Fruit fly (Drosophila melanogaster) whole organism, embryonic: ENCODE measurements around the gene Cpsf5.

Experiments
- CG10321 ChIP-seq: fragments of 200-800 bp; sonication (Bioruptor generic); IDR thresholded peaks from 2 replicates; pipeline ENCODE4 v1.3.6; 2022; ENCODE audit warnings: missing biosample characterization, missing genetic modification characterization
- CG10543 ChIP-seq: fragments of 200-800 bp; sonication (Bioruptor generic); optimal IDR thresholded peaks from 3 replicates; lab custom pipeline; 2017; ENCODE audit warnings: missing biosample characterization, mild to moderate bottlenecking, missing genetic modification characterization, moderate library complexity
- CG11085 ChIP-seq: fragments of 200-800 bp; sonication (Bioruptor generic); IDR thresholded peaks from 2 replicates; pipeline ENCODE4 v1.3.6; 2022; ENCODE audit warnings: missing biosample characterization, missing genetic modification characterization
- CG11695 ChIP-seq: fragments of 200-800 bp; sonication (Bioruptor generic); IDR thresholded peaks from 3 replicates; pipeline ENCODE4 v1.3.6; 2022; ENCODE audit warnings: missing biosample characterization, missing genetic modification characterization
- CG12744 ChIP-seq: fragments of 200-800 bp; sonication (Bioruptor generic); optimal IDR thresholded peaks from 2 replicates; lab custom pipeline; 2016; ENCODE audit warnings: missing biosample characterization, missing genetic modification characterization
- CG14667 ChIP-seq: fragments of 200-800 bp; sonication (Bioruptor generic); IDR thresholded peaks from 2 replicates; pipeline ENCODE4 v1.3.6; 2022; ENCODE audit warnings: missing biosample characterization, missing genetic modification characterization
- CG15514 ChIP-seq: fragments of 200-800 bp; sonication (Bioruptor generic); optimal IDR thresholded peaks from 3 replicates; lab custom pipeline; 2017; ENCODE audit warnings: missing biosample characterization, missing genetic modification characterization, mild to moderate bottlenecking, moderate library complexity, missing genetic modification reagents
- CG15601 ChIP-seq: fragments of 200-800 bp; sonication (Bioruptor generic); optimal IDR thresholded peaks from 3 replicates; lab custom pipeline; 2019; ENCODE audit warnings: missing biosample characterization, mild to moderate bottlenecking, missing genetic modification characterization, moderate library complexity
- CG17359 ChIP-seq: fragments of 200-800 bp; sonication (Bioruptor generic); optimal IDR thresholded peaks from 3 replicates; lab custom pipeline; 2018; ENCODE audit warnings: missing biosample characterization, mild to moderate bottlenecking, missing genetic modification characterization, moderate library complexity
- CG18476 ChIP-seq: fragments of 200-800 bp; sonication (Bioruptor generic); optimal IDR thresholded peaks from 2 replicates; lab custom pipeline; 2016; ENCODE audit warnings: missing biosample characterization, mild to moderate bottlenecking, missing genetic modification characterization
- CG2116 ChIP-seq: fragments of 200-800 bp; sonication (Bioruptor generic); optimal IDR thresholded peaks from 3 replicates; lab custom pipeline; 2018; ENCODE audit warnings: missing biosample characterization, mild to moderate bottlenecking, missing genetic modification characterization
- CG34376 ChIP-seq: fragments of 200-800 bp; sonication (Bioruptor generic); optimal IDR thresholded peaks from 2 replicates; lab custom pipeline; 2018; ENCODE audit warnings: missing biosample characterization, mild to moderate bottlenecking, missing genetic modification characterization
- CG4424 ChIP-seq: fragments of 200-800 bp; sonication (Bioruptor generic); optimal IDR thresholded peaks from 3 replicates; lab custom pipeline; 2016; ENCODE audit warnings: missing biosample characterization, missing genetic modification characterization
- CG4730 ChIP-seq: fragments of 200-800 bp; sonication (Bioruptor generic); IDR thresholded peaks from 2 replicates; pipeline ENCODE4 v1.3.6; 2022; ENCODE audit warnings: missing biosample characterization, missing genetic modification characterization
- CG5245 ChIP-seq: fragments of 200-800 bp; sonication (Bioruptor generic); optimal IDR thresholded peaks from 3 replicates; lab custom pipeline; 2016; ENCODE audit warnings: missing biosample characterization, missing genetic modification characterization
- CG6765 ChIP-seq: fragments of 200-800 bp; sonication (Bioruptor generic); optimal IDR thresholded peaks from 3 replicates; lab custom pipeline; 2017; ENCODE audit warnings: missing biosample characterization, mild to moderate bottlenecking, missing genetic modification characterization
- CG6854 ChIP-seq: fragments of 200-800 bp; sonication (Bioruptor generic); optimal IDR thresholded peaks from 3 replicates; lab custom pipeline; 2017; ENCODE audit warnings: missing biosample characterization, mild to moderate bottlenecking, missing genetic modification characterization
- CG7745 ChIP-seq: fragments of 200-800 bp; sonication (Bioruptor generic); optimal IDR thresholded peaks from 2 replicates; lab custom pipeline; 2018; ENCODE audit warnings: missing biosample characterization, mild to moderate bottlenecking, missing genetic modification characterization, moderate library complexity
- CG8290 ChIP-seq, 3 experiments: fragments of 200-800 bp; sonication (Bioruptor generic); optimal IDR thresholded peaks; 2 replicates each; lab custom pipeline; 2016 to 2019; ENCODE audit warnings: missing biosample characterization in 3 of 3, missing genetic modification characterization in 3 of 3, mild to moderate bottlenecking in 2 of 3, moderate library complexity in 1 of 3
- CG9437 ChIP-seq: fragments of 200-800 bp; sonication (Bioruptor generic); optimal IDR thresholded peaks from 2 replicates; lab custom pipeline; 2018; ENCODE audit warnings: missing biosample characterization, mild to moderate bottlenecking, missing genetic modification characterization
- CoRest ChIP-seq: fragments of 200-800 bp; sonication (Bioruptor generic); optimal IDR thresholded peaks from 3 replicates; lab custom pipeline; 2018; ENCODE audit warnings: missing biosample characterization, mild to moderate bottlenecking, missing genetic modification characterization, moderate library complexity
- Ets65A ChIP-seq: fragments of 200-800 bp; sonication (Bioruptor generic); peaks from one replicate; lab custom pipeline; 2016; ENCODE audit warnings: missing biosample characterization, missing genetic modification characterization
- Gsc ChIP-seq: fragments of 200-800 bp; sonication (Bioruptor generic); IDR thresholded peaks from 2 replicates; pipeline ENCODE4 v1.3.6; 2022; ENCODE audit warnings: missing biosample characterization, missing genetic modification characterization
- Hr3 ChIP-seq: fragments of 200-800 bp; sonication (Bioruptor generic); optimal IDR thresholded peaks from 3 replicates; lab custom pipeline; 2016; ENCODE audit warnings: missing biosample characterization, missing genetic modification characterization
- Myb ChIP-seq: fragments of 200-800 bp; sonication (Bioruptor generic); optimal IDR thresholded peaks from 2 replicates; lab custom pipeline; 2016; ENCODE audit warnings: missing biosample characterization, missing genetic modification characterization
- Nf-YC ChIP-seq: fragments of 200-800 bp; optimal IDR thresholded peaks from 3 replicates; lab custom pipeline; 2019; ENCODE audit warnings: missing biosample characterization, mild to moderate bottlenecking, missing genetic modification characterization, moderate library complexity
- Oli ChIP-seq: fragments of 200-800 bp; sonication (Bioruptor generic); optimal IDR thresholded peaks from 2 replicates; lab custom pipeline; 2018; ENCODE audit warnings: missing biosample characterization, mild to moderate bottlenecking, missing genetic modification characterization, moderate library complexity
- Sox102F ChIP-seq: fragments of 200-800 bp; sonication (Bioruptor generic); optimal IDR thresholded peaks from 2 replicates; lab custom pipeline; 2018; ENCODE audit warnings: missing biosample characterization, mild to moderate bottlenecking, missing genetic modification characterization, moderate library complexity
- Ssrp ChIP-seq: fragments of 200-800 bp; sonication (Bioruptor generic); optimal IDR thresholded peaks from 2 replicates; lab custom pipeline; 2018; ENCODE audit warnings: missing biosample characterization, mild to moderate bottlenecking, missing genetic modification characterization, moderate library complexity
- Tbp ChIP-seq: fragments of >200 bp; optimal IDR thresholded peaks from 2 replicates; lab custom pipeline; 2018; ENCODE audit warnings: missing biosample characterization, missing genetic modification characterization
- Trl ChIP-seq, 3 experiments: fragments of >200 bp in 2 of 3; fragments of 200-800 bp in 1 of 3; sonication (Bioruptor generic) in 1 of 3; optimal IDR thresholded peaks; 2 replicates in 1 of 3; 3 replicates in 2 of 3; lab custom pipeline; 2016 to 2017; ENCODE audit warnings: missing biosample characterization in 1 of 3, missing genetic modification characterization in 1 of 3
- al ChIP-seq: fragments of 200-800 bp; sonication (Bioruptor generic); IDR thresholded peaks from 2 replicates; pipeline ENCODE4 v1.3.6; 2022; ENCODE audit warnings: missing biosample characterization, missing genetic modification characterization
- ara ChIP-seq: fragments of 200-800 bp; sonication (Bioruptor generic); IDR thresholded peaks from 2 replicates; pipeline ENCODE4 v1.3.6; 2022; ENCODE audit warnings: missing biosample characterization, missing genetic modification characterization
- bbx ChIP-seq: fragments of 200-800 bp; sonication (Bioruptor generic); IDR thresholded peaks from 2 replicates; pipeline ENCODE4 v1.3.6; 2022; ENCODE audit warnings: missing biosample characterization, missing genetic modification characterization; ENCODE audit not compliant: partially characterized antibody
- bsh ChIP-seq, 2 experiments: fragments of 200-800 bp; sonication (Bioruptor generic); optimal IDR thresholded peaks; 2 replicates each; lab custom pipeline; 2017 to 2018; ENCODE audit warnings: mild to moderate bottlenecking in 2 of 2, missing biosample characterization in 2 of 2, missing genetic modification characterization in 2 of 2, moderate library complexity in 1 of 2
- crc ChIP-seq: fragments of 200-800 bp; sonication (Bioruptor generic); optimal IDR thresholded peaks from 2 replicates; lab custom pipeline; 2016; ENCODE audit warnings: missing biosample characterization, missing genetic modification characterization
- dimm ChIP-seq: fragments of 200-800 bp; sonication (Bioruptor generic); IDR thresholded peaks from 2 replicates; pipeline ENCODE4 v1.3.6; 2022; ENCODE audit warnings: missing biosample characterization, missing genetic modification characterization
- fru ChIP-seq: fragments of >200 bp; optimal IDR thresholded peaks from 2 replicates; lab custom pipeline; 2017
- ftz-f1 ChIP-seq: fragments of 200-800 bp; sonication (Bioruptor generic); optimal IDR thresholded peaks from 2 replicates; lab custom pipeline; 2016; ENCODE audit warnings: missing biosample characterization, missing genetic modification characterization
- gce ChIP-seq: fragments of 200-800 bp; sonication (Bioruptor generic); IDR thresholded peaks from 3 replicates; pipeline ENCODE4 v1.3.6; 2022; ENCODE audit warnings: missing biosample characterization, missing genetic modification characterization
- knrl ChIP-seq: fragments of 200-800 bp; sonication (Bioruptor generic); IDR thresholded peaks from 3 replicates; pipeline ENCODE4 v1.3.6; 2022; ENCODE audit warnings: missing biosample characterization, missing genetic modification characterization; ENCODE audit not compliant: partially characterized antibody
- maf-S ChIP-seq: fragments of 200-800 bp; sonication (Bioruptor generic); optimal IDR thresholded peaks from 2 replicates; lab custom pipeline; 2016; ENCODE audit warnings: missing biosample characterization, missing genetic modification characterization
- pzg ChIP-seq: fragments of 200-800 bp; sonication (Bioruptor generic); optimal IDR thresholded peaks from 3 replicates; lab custom pipeline; 2018; ENCODE audit warnings: missing biosample characterization, mild to moderate bottlenecking, missing genetic modification characterization, moderate library complexity
- ranshi ChIP-seq: fragments of 200-800 bp; sonication (Bioruptor generic); IDR thresholded peaks from 2 replicates; pipeline ENCODE4 v1.3.6; 2022; ENCODE audit warnings: missing biosample characterization, missing genetic modification characterization
- row ChIP-seq: fragments of 200-800 bp; sonication (Bioruptor generic); IDR thresholded peaks from 3 replicates; pipeline ENCODE4 v1.3.6; 2022; ENCODE audit warnings: missing biosample characterization, missing genetic modification characterization
- tin ChIP-seq: fragments of 200-800 bp; sonication (Bioruptor generic); optimal IDR thresholded peaks from 3 replicates; lab custom pipeline; 2016; ENCODE audit warnings: missing biosample characterization, missing genetic modification characterization
- vvl ChIP-seq: fragments of 200-800 bp; sonication (Bioruptor generic); IDR thresholded peaks from 2 replicates; pipeline ENCODE4 v1.3.6; 2022; ENCODE audit warnings: missing biosample characterization, missing genetic modification characterization
- z ChIP-seq: fragments of 200-800 bp; sonication (Bioruptor generic); IDR thresholded peaks from 3 replicates; pipeline ENCODE4 v1.3.6; 2022; ENCODE audit warnings: missing biosample characterization, missing genetic modification characterization
- zfh1 ChIP-seq: fragments of 200-800 bp; sonication (Bioruptor generic); IDR thresholded peaks from 3 replicates; pipeline ENCODE4 v1.3.6; 2022; ENCODE audit warnings: missing biosample characterization, missing genetic modification characterization

Cpsf5 gene

DNA sequence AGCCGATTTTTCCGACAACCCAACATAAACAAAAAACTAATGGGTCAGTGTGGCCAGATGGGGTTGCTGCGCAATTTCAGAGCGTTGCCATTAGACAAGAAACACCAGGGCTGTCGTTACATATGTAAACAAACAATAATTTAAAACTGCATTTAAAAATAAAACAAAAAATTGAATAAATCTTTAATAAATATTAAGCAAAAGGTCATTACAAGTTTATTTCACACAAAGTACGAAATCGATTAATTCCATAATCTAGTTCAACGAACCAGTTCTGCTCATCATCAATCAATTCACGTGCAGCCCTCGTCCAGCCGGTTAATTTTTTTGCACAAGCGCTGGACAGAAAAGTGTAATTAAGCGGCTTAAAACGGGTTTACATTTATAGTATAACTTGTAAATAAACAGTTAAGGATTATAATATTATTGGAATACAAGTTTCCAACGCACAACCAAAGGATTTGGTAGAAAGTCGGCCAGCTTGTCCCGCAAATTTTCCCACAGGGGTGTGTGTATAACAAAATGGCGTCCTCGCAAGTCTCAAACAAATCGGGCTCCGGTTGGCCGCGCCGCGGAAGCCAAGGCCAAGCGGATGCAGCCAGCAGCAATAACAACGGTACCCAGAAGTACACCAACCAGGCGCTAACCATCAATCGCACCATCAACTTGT, at the start of gene Cpsf5, which contains the start of gene CG4022 (continued):
- TF ChIP-seq CoRest (tag; lab: Kevin White, UChicago) (peak; percentile 91), CG18476 (GFP tag; lab: Kevin White, UChicago) (peak; percentile 68), vvl (GFP tag; lab: Robert Waterston, UW) (peak; percentile 85), zfh1 (peak; percentile 83), CG15601 (tag; lab: Kevin White, UChicago) (peak; percentile 86), ranshi (GFP tag; lab: Robert Waterston, UW) (peak; percentile 82; the same call in 1 of the 2 replicates), Hr3 (peak; percentile 75), CG17359 (tag; lab: Kevin White, UChicago) (peak; percentile 74), CG8290 (GFP tag; optimal IDR thresholded peaks at IDR 0.05; lab: Kevin White, UChicago) (peak; percentile 80), CG8290 (tag; optimal IDR thresholded peaks at IDR 0.05; lab: Kevin White, UChicago) (peak; percentile 31 to 35), al (peak; percentile 79), Ets65A (GFP tag; lab: Kevin White, UChicago) (peak; percentile 90), bsh (GFP tag; optimal IDR thresholded peaks at IDR 0.05; lab: Kevin White, UChicago) (peak in 1 of 2 experiments; percentile 87), Sox102F (GFP tag; lab: Kevin White, UChicago) (peak; percentile 82), CG6854 (no peak), CG14667 (GFP tag; lab: Robert Waterston, UW) (peak; percentile 68), Myb (GFP tag; lab: Kevin White, UChicago) (peak; percentile 44), fru (no peak), knrl (GFP tag; lab: Robert Waterston, UW) (peak; percentile 61), CG15514 (GFP tag; lab: Kevin White, UChicago) (peak; percentile 100), Nf-YC (tag; lab: Kevin White, UChicago) (peak; percentile 79), CG9437 (GFP tag; lab: Kevin White, UChicago) (peak; percentile 60), maf-S (GFP tag; lab: Kevin White, UChicago) (peak; percentile 49), ara (peak; percentile 87), gce (GFP tag; lab: Robert Waterston, UW) (peak; percentile 80; the same call in 1 of the 3 replicates), row (peak; percentile 95), Gsc (GFP tag; lab: Robert Waterston, UW) (no peak), Tbp (GFP tag; lab: Kevin White, UChicago) (no peak), CG34376 (GFP tag; lab: Kevin White, UChicago) (peak; percentile 23), CG7745 (tag; lab: Kevin White, UChicago) (peak; percentile 99), ftz-f1 (GFP tag; lab: Kevin White, UChicago) (no peak), z (no peak), CG10543 (GFP tag; lab: Kevin White, UChicago) (peak; percentile 92), Oli (tag; lab: Kevin White, UChicago) (peak; percentile 69), CG5245 (peak; percentile 65), CG6765 (no peak), CG11695 (GFP tag; lab: Robert Waterston, UW) (peak; percentile 73), Ssrp (tag; lab: Kevin White, UChicago) (peak; percentile 84), tin (GFP tag; lab: Kevin White, UChicago) (peak; percentile 81), CG4730 (GFP tag; lab: Robert Waterston, UW) (peak; percentile 62), CG11085 (GFP tag; lab: Robert Waterston, UW) (peak; percentile 56; the same call in 1 of the 2 replicates), CG12744 (GFP tag; lab: Kevin White, UChicago) (peak; percentile 62), CG4424 (peak; percentile 86), Trl (optimal IDR thresholded peaks at IDR 0.05; lab: Kevin White, UChicago) (no peak), Trl (GFP tag; optimal IDR thresholded peaks at IDR 0.05; lab: Kevin White, UChicago) (peak; percentile 57), dimm (GFP tag; lab: Robert Waterston, UW) (no peak; the same call in 1 of the 2 replicates), bbx (GFP tag; lab: Robert Waterston, UW) (no peak), pzg (peak; percentile 82), CG2116 (GFP tag; lab: Kevin White, UChicago) (peak; percentile 83), CG10321 (peak; percentile 40; the same call in 1 of the 2 replicates), crc (GFP tag; lab: Kevin White, UChicago) (no peak)
